Fruit fly (Drosophila melanogaster) whole organism, embryonic: ENCODE results near the gene ind.
A peak's percentile ranks its signal among the peaks of the same experiment; 100 is the strongest.

Source experiments
- Awh ChIP-seq: fragments of 200-800 bp; sonication (Bioruptor generic); IDR thresholded peaks from 2 replicates; pipeline ENCODE4, ENCODE4 v1.3.6; 2022; ENCODE audit warnings: missing biosample characterization, missing genetic modification characterization
- CG10462 ChIP-seq: fragments of 200-800 bp; sonication (Bioruptor generic); optimal IDR thresholded peaks from 2 replicates; lab custom pipeline; 2016; ENCODE audit warnings: missing biosample characterization, missing genetic modification characterization
- CG14667 ChIP-seq: fragments of 200-800 bp; sonication (Bioruptor generic); IDR thresholded peaks from 2 replicates; pipeline ENCODE4 v1.3.6; 2022; ENCODE audit warnings: missing biosample characterization, missing genetic modification characterization
- CG15479 ChIP-seq: fragments of 200-800 bp; sonication (Bioruptor generic); optimal IDR thresholded peaks from 3 replicates; lab custom pipeline; 2019; ENCODE audit warnings: missing biosample characterization, mild to moderate bottlenecking, missing genetic modification characterization, moderate library complexity
- CG17186 ChIP-seq: fragments of 200-800 bp; sonication (Bioruptor generic); optimal IDR thresholded peaks from 3 replicates; lab custom pipeline; 2017; ENCODE audit warnings: missing biosample characterization, missing genetic modification reagents, missing genetic modification characterization
- CG2129 ChIP-seq: fragments of 200-800 bp; sonication (Bioruptor generic); IDR thresholded peaks from 2 replicates; pipeline ENCODE4 v1.3.6; 2022; ENCODE audit warnings: missing biosample characterization, missing genetic modification characterization; ENCODE audit not compliant: partially characterized antibody
- CG2199 ChIP-seq: fragments of 200-800 bp; sonication (Bioruptor generic); IDR thresholded peaks from 3 replicates; pipeline ENCODE4 v1.3.6; 2022; ENCODE audit warnings: missing biosample characterization, missing genetic modification characterization
- CG2875 ChIP-seq: fragments of 200-800 bp; sonication (Bioruptor generic); optimal IDR thresholded peaks from 2 replicates; lab custom pipeline; 2017; ENCODE audit warnings: missing biosample characterization, mild to moderate bottlenecking, missing genetic modification characterization, missing genetic modification reagents
- CG3163 ChIP-seq: fragments of 200-800 bp; sonication (Bioruptor generic); optimal IDR thresholded peaks from 3 replicates; lab custom pipeline; 2016; ENCODE audit warnings: missing biosample characterization, missing genetic modification characterization
- CG34376 ChIP-seq: fragments of 200-800 bp; sonication (Bioruptor generic); optimal IDR thresholded peaks from 2 replicates; lab custom pipeline; 2018; ENCODE audit warnings: missing biosample characterization, mild to moderate bottlenecking, missing genetic modification characterization
- CG4360 ChIP-seq: fragments of 200-800 bp; sonication (Bioruptor generic); IDR thresholded peaks from 2 replicates; pipeline ENCODE4 v1.3.6; 2022; ENCODE audit warnings: missing biosample characterization, missing genetic modification characterization
- CG6272 ChIP-seq: fragments of 200-800 bp; sonication (Bioruptor generic); IDR thresholded peaks from 2 replicates; pipeline ENCODE4 v1.3.6; 2022; ENCODE audit warnings: missing biosample characterization, missing genetic modification characterization
- Camta ChIP-seq: fragments of 200-800 bp; sonication (Bioruptor generic); optimal IDR thresholded peaks from 2 replicates; lab custom pipeline; 2016; ENCODE audit warnings: missing biosample characterization, missing genetic modification characterization
- D ChIP-seq, 2 experiments: fragments of 200-800 bp in 1 of 2; fragments of >200 bp in 1 of 2; sonication (Bioruptor generic) in 1 of 2; optimal IDR thresholded peaks; 2 replicates in 1 of 2; 3 replicates in 1 of 2; lab custom pipeline; 2017; ENCODE audit warnings: mild to moderate bottlenecking in 1 of 2, missing biosample characterization in 1 of 2, missing genetic modification characterization in 1 of 2, missing genetic modification reagents in 1 of 2
- Doc2 ChIP-seq: fragments of 200-800 bp; sonication (Bioruptor generic); IDR thresholded peaks from 2 replicates; pipeline ENCODE4 v1.3.6; 2022; ENCODE audit warnings: missing biosample characterization, missing genetic modification characterization
- H2.0 ChIP-seq: fragments of 200-800 bp; sonication (Bioruptor generic); IDR thresholded peaks from 2 replicates; pipeline ENCODE4 v1.3.6; 2022; ENCODE audit warnings: missing biosample characterization, missing genetic modification characterization
- HLH4C ChIP-seq: fragments of 200-800 bp; sonication (Bioruptor generic); IDR thresholded peaks from 3 replicates; pipeline ENCODE4 v1.3.6; 2022; ENCODE audit warnings: missing biosample characterization, missing genetic modification characterization; ENCODE audit not compliant: partially characterized antibody
- Hand ChIP-seq: fragments of 200-800 bp; sonication (Bioruptor generic); optimal IDR thresholded peaks from 2 replicates; lab custom pipeline; 2017; ENCODE audit warnings: mild to moderate bottlenecking, missing biosample characterization, missing genetic modification reagents, missing genetic modification characterization
- HmgD ChIP-seq: fragments of 200-800 bp; sonication (Bioruptor generic); optimal IDR thresholded peaks from 3 replicates; lab custom pipeline; 2016; ENCODE audit warnings: missing biosample characterization, missing genetic modification characterization
- Mad ChIP-seq: fragments of 200-800 bp; sonication (Bioruptor generic); optimal IDR thresholded peaks from 2 replicates; lab custom pipeline; 2016; ENCODE audit warnings: missing biosample characterization, missing genetic modification characterization
- Nf-YB ChIP-seq: fragments of 200-800 bp; sonication (Bioruptor generic); optimal IDR thresholded peaks from 3 replicates; lab custom pipeline; 2019; ENCODE audit warnings: missing biosample characterization, mild to moderate bottlenecking, missing genetic modification characterization, moderate library complexity
- Nf-YC ChIP-seq: fragments of 200-800 bp; optimal IDR thresholded peaks from 3 replicates; lab custom pipeline; 2019; ENCODE audit warnings: missing biosample characterization, mild to moderate bottlenecking, missing genetic modification characterization, moderate library complexity
- Opbp ChIP-seq: fragments of 200-800 bp; sonication (Bioruptor generic); IDR thresholded peaks from 3 replicates; pipeline ENCODE4 v1.3.6; 2022; ENCODE audit warnings: missing biosample characterization, missing genetic modification characterization; ENCODE audit not compliant: partially characterized antibody
- Rx ChIP-seq: fragments of 200-800 bp; sonication (Bioruptor generic); IDR thresholded peaks from 2 replicates; pipeline ENCODE4 v1.3.6; 2022; ENCODE audit warnings: missing biosample characterization, missing genetic modification characterization
- Trl ChIP-seq, 3 experiments: fragments of >200 bp in 2 of 3; fragments of 200-800 bp in 1 of 3; sonication (Bioruptor generic) in 1 of 3; optimal IDR thresholded peaks; 2 replicates in 1 of 3; 3 replicates in 2 of 3; lab custom pipeline; 2016 to 2017; ENCODE audit warnings: missing biosample characterization in 1 of 3, missing genetic modification characterization in 1 of 3
- Xrp1 ChIP-seq: fragments of 200-800 bp; sonication (Bioruptor generic); IDR thresholded peaks from 2 replicates; pipeline ENCODE4 v1.3.6; 2022; ENCODE audit warnings: missing biosample characterization, missing genetic modification characterization
- amos ChIP-seq: fragments of 200-800 bp; sonication (Bioruptor generic); IDR thresholded peaks from 2 replicates; pipeline ENCODE4 v1.3.6; 2022; ENCODE audit warnings: missing biosample characterization, missing genetic modification characterization; ENCODE audit not compliant: partially characterized antibody
- cg ChIP-seq: fragments of 200-800 bp; sonication (Bioruptor generic); optimal IDR thresholded peaks from 3 replicates; lab custom pipeline; 2019; ENCODE audit warnings: missing biosample characterization, mild to moderate bottlenecking, missing genetic modification characterization, moderate library complexity
- gcm ChIP-seq: fragments of 200-800 bp; sonication (Bioruptor generic); optimal IDR thresholded peaks from 2 replicates; lab custom pipeline; 2019; ENCODE audit warnings: missing biosample characterization, mild to moderate bottlenecking, missing genetic modification characterization, moderate library complexity
- grau ChIP-seq: fragments of 200-800 bp; optimal IDR thresholded peaks from 3 replicates; lab custom pipeline; 2019; ENCODE audit warnings: missing biosample characterization, mild to moderate bottlenecking, missing genetic modification characterization, moderate library complexity
- gsb-n ChIP-seq: fragments of 200-800 bp; sonication (Bioruptor generic); optimal IDR thresholded peaks from 3 replicates; lab custom pipeline; 2018; ENCODE audit warnings: missing biosample characterization, mild to moderate bottlenecking, missing genetic modification characterization
- pan ChIP-seq, 4 experiments: fragments of >200 bp in 3 of 4; fragments of 200-800 bp in 1 of 4; sonication (Bioruptor generic) in 1 of 4; optimal IDR thresholded peaks in 3 of 4; IDR thresholded peaks in 1 of 4; 2 replicates each; pipeline versions ENCODE4 v1.3.6 to Lab custom; 2017 to 2022; ENCODE audit warnings: missing biosample characterization in 2 of 4, missing genetic modification characterization in 2 of 4, mixed read lengths in 1 of 4
- pfk ChIP-seq: fragments of 200-800 bp; sonication (Bioruptor generic); optimal IDR thresholded peaks from 2 replicates; lab custom pipeline; 2018; ENCODE audit warnings: missing biosample characterization, mild to moderate bottlenecking, missing genetic modification characterization, moderate library complexity
- phol ChIP-seq: fragments of 200-800 bp; sonication (Bioruptor generic); optimal IDR thresholded peaks from 3 replicates; lab custom pipeline; 2018; ENCODE audit warnings: missing biosample characterization, mild to moderate bottlenecking, missing genetic modification characterization, moderate library complexity
- prd ChIP-seq, 3 experiments: fragments of >200 bp in 2 of 3; fragments of 200-800 bp in 1 of 3; sonication (Bioruptor generic) in 1 of 3; optimal IDR thresholded peaks in 2 of 3; IDR thresholded peaks in 1 of 3; 2 replicates in 2 of 3; 3 replicates in 1 of 3; pipeline versions ENCODE4 v1.3.6 to Lab custom; 2017 to 2022; ENCODE audit warnings: missing biosample characterization in 1 of 3, missing genetic modification characterization in 1 of 3
- pros ChIP-seq: fragments of 200-800 bp; sonication (Bioruptor generic); optimal IDR thresholded peaks from 3 replicates; lab custom pipeline; 2019; ENCODE audit warnings: missing biosample characterization, mild to moderate bottlenecking, missing genetic modification characterization, moderate library complexity
- schlank ChIP-seq: fragments of 200-800 bp; sonication (Bioruptor generic); optimal IDR thresholded peaks from 2 replicates; lab custom pipeline; 2018; ENCODE audit warnings: missing biosample characterization, mild to moderate bottlenecking, missing genetic modification characterization
- scrt ChIP-seq: fragments of 200-800 bp; sonication (Bioruptor generic); optimal IDR thresholded peaks from 2 replicates; lab custom pipeline; 2018; ENCODE audit warnings: missing biosample characterization, mild to moderate bottlenecking, missing genetic modification characterization, moderate library complexity
- sens ChIP-seq: fragments of 200-800 bp; sonication (Bioruptor generic); peaks from one replicate; lab custom pipeline; 2016; ENCODE audit warnings: missing biosample characterization, missing genetic modification characterization
- seq ChIP-seq: fragments of 200-800 bp; sonication (Bioruptor generic); IDR thresholded peaks from 2 replicates; pipeline ENCODE4 v1.3.6; 2022; ENCODE audit warnings: missing biosample characterization, missing genetic modification characterization
- sima ChIP-seq: fragments of 200-800 bp; sonication (Bioruptor generic); optimal IDR thresholded peaks from 2 replicates; lab custom pipeline; 2016; ENCODE audit warnings: missing biosample characterization, missing genetic modification characterization
- ssp ChIP-seq: fragments of 200-800 bp; sonication (Bioruptor generic); IDR thresholded peaks from 2 replicates; pipeline ENCODE4 v1.3.6; 2022; ENCODE audit warnings: missing biosample characterization, missing genetic modification characterization
- tap ChIP-seq: fragments of 200-800 bp; optimal IDR thresholded peaks from 3 replicates; lab custom pipeline; 2019; ENCODE audit warnings: missing biosample characterization, mild to moderate bottlenecking, missing genetic modification characterization, moderate library complexity
- tll ChIP-seq, 2 experiments: fragments of 200-800 bp in 1 of 2; fragments of >200 bp in 1 of 2; sonication (Bioruptor generic) in 1 of 2; optimal IDR thresholded peaks; 2 replicates each; lab custom pipeline; 2017 to 2019; ENCODE audit warnings: missing biosample characterization in 2 of 2, missing genetic modification characterization in 2 of 2, mild to moderate bottlenecking in 1 of 2, moderate library complexity in 1 of 2
- zen ChIP-seq: fragments of 200-800 bp; sonication (Bioruptor generic); optimal IDR thresholded peaks from 3 replicates; lab custom pipeline; 2018; ENCODE audit warnings: missing biosample characterization, mild to moderate bottlenecking, missing genetic modification characterization, moderate library complexity
- zen2 ChIP-seq: fragments of 200-800 bp; sonication (Bioruptor generic); IDR thresholded peaks from 3 replicates; pipeline ENCODE4 v1.3.6; 2022; ENCODE audit warnings: missing biosample characterization, missing genetic modification characterization; ENCODE audit not compliant: partially characterized antibody

Gene ind

dm6 chr3L:15043874-15044336 is at the start of gene ind:
TSS of gene ind (minus strand) at chr3L:15043924.
- TF ChIP-seq grau (tag; lab: Kevin White, UChicago) (peak; percentile 49), D (optimal IDR thresholded peaks at IDR 0.05; lab: Kevin White, UChicago) (peak; percentile 90), D (GFP tag; optimal IDR thresholded peaks at IDR 0.05; lab: Kevin White, UChicago) (peak; percentile 0), zen (peak; percentile 10), cg (GFP tag; lab: Kevin White, UChicago) (peak; percentile 75), scrt (GFP tag; lab: Kevin White, UChicago) (peak; percentile 11), Camta (GFP tag; lab: Kevin White, UChicago) (no peak), CG14667 (no peak), gsb-n (tag; lab: Kevin White, UChicago) (peak; percentile 76), tap (peak; percentile 57), seq (peak; percentile 77; the same call in 1 of the 2 replicates), Nf-YC (tag; lab: Kevin White, UChicago) (peak; percentile 90), Rx (GFP tag; lab: Robert Waterston, UW) (no peak), prd (optimal IDR thresholded peaks at IDR 0.05; lab: Kevin White, UChicago) (no peak), prd (GFP tag; IDR thresholded peaks at IDR 0.05; lab: Robert Waterston, UW) (peak; percentile 37; the same call in 1 of the 3 replicates), CG2875 (no peak), pan (optimal IDR thresholded peaks at IDR 0.05; lab: Kevin White, UChicago) (no peak), pan (GFP tag; optimal IDR thresholded peaks at IDR 0.05 in 1 of 2, IDR thresholded peaks at IDR 0.05 in 1 of 2) (no peak), gcm (peak; percentile 25), CG2199 (GFP tag; lab: Robert Waterston, UW) (0 out of 3 replicates have a peak, but pooled peaks have one; percentile 15), pros (peak; percentile 57), H2.0 (no peak), tll (GFP tag; optimal IDR thresholded peaks at IDR 0.05; lab: Kevin White, UChicago) (peak in 1 of 2 experiments; percentile 62), phol (peak; percentile 50), Nf-YB (GFP tag; lab: Kevin White, UChicago) (peak; percentile 92), sima (GFP tag; lab: Kevin White, UChicago) (no peak), CG10462 (GFP tag; lab: Kevin White, UChicago) (no peak), CG17186 (no peak), Xrp1 (GFP tag; lab: Robert Waterston, UW) (no peak), CG15479 (GFP tag; lab: Kevin White, UChicago) (peak; percentile 82)

- 0 out of 2 replicates have a peak, but pooled peaks have one; percentile 8 for TF ChIP-seq CG4360
- no peak for TF ChIP-seq ssp
- TF ChIP-seq CG6272 (GFP tag; lab: Robert Waterston, UW), result no peak
- TF ChIP-seq amos (GFP tag; lab: Robert Waterston, UW), result no peak
- TF ChIP-seq CG2199 (GFP tag; lab: Robert Waterston, UW), result peak; percentile 16; the same call in 1 of the 3 replicates
- TF ChIP-seq CG2129, result no peak
- TF ChIP-seq Trl (optimal IDR thresholded peaks at IDR 0.05; lab: Kevin White, UChicago), result peak; percentile 63 to 71
- TF ChIP-seq Trl (GFP tag; optimal IDR thresholded peaks at IDR 0.05; lab: Kevin White, UChicago), result no peak
- peak; percentile 64 for TF ChIP-seq sens (GFP tag; lab: Kevin White, UChicago)
- no peak for TF ChIP-seq Mad
- TF ChIP-seq Hand, result no peak
- TF ChIP-seq schlank (tag; lab: Kevin White, UChicago), result no peak
- TF ChIP-seq Doc2 (GFP tag; lab: Robert Waterston, UW), result no peak
- TF ChIP-seq Rx (GFP tag; lab: Robert Waterston, UW), result no peak
- TF ChIP-seq HmgD (GFP tag; lab: Kevin White, UChicago), result no peak
- peak; percentile 37; the same call in 1 of the 3 replicates for TF ChIP-seq Opbp (GFP tag; lab: Robert Waterston, UW)
- TF ChIP-seq CG3163 (GFP tag; lab: Kevin White, UChicago), result peak; percentile 13
- TF ChIP-seq zen2 (GFP tag; lab: Robert Waterston, UW), result no peak
- no peak for TF ChIP-seq Awh (GFP tag; lab: Robert Waterston, UW)
- no peak for TF ChIP-seq HLH4C
- no peak for TF ChIP-seq CG34376 (GFP tag; lab: Kevin White, UChicago)
- TF ChIP-seq pfk (GFP tag; lab: Kevin White, UChicago), result no peak
These were observed 46.4 kb upstream of the ind start for dm6 chr3L:15089887-15090679.
